ENCODE assay signal across 1 worm cellular context in genomic region chrV:9930612-9931065, ce11.
TF ChIP-seq lines count a peak whose summit lies in the region.

Gene rmh-2, minus strand, starts transcription at chrV:9930775.
Gene suds-3, plus strand, starts transcription at chrV:9931015.

TF ChIP-seq in whole organism, L1 larva, 84 proteins besides CTCF, POLR2A, EP300 and RAD21 (continued from another document):
- TF ChIP-seq unc-98 (GFP tag; IDR thresholded peaks at IDR 0.05; lab: Robert Waterston, UW) (no peak), sox-4 (tag; optimal IDR thresholded peaks at IDR 0.05; lab: Kevin White, UChicago) (no peak), nhr-20 (tag; optimal IDR thresholded peaks at IDR 0.05; lab: Kevin White, UChicago) (peak; percentile 31), lin-14 (GFP tag; optimal IDR thresholded peaks at IDR 0.05; lab: Kevin White, UChicago) (no peak), fkh-10 (GFP tag; optimal IDR thresholded peaks at IDR 0.05; lab: Kevin White, UChicago) (no peak), irx-1 (tag; optimal IDR thresholded peaks at IDR 0.05; lab: Kevin White, UChicago) (no peak), ceh-88 (GFP tag; IDR thresholded peaks at IDR 0.05; lab: Robert Waterston, UW) (no peak), pag-3 (tag; optimal IDR thresholded peaks at IDR 0.05; lab: Kevin White, UChicago; ENCODE audit: borderline replicate concordance, insufficient read depth) (no peak), hlh-4 (tag; optimal IDR thresholded peaks at IDR 0.05; lab: Kevin White, UChicago) (no peak), snu-23 (GFP tag; optimal IDR thresholded peaks at IDR 0.05; lab: Kevin White, UChicago) (no peak), F16B12.6 (tag; optimal IDR thresholded peaks at IDR 0.05; lab: Kevin White, UChicago) (no peak), nhr-237 (tag; optimal IDR thresholded peaks at IDR 0.05; lab: Kevin White, UChicago) (no peak), isw-1 (GFP tag; IDR thresholded peaks at IDR 0.05; lab: Robert Waterston, UW) (no peak), swsn-7 (tag; optimal IDR thresholded peaks at IDR 0.05; lab: Kevin White, UChicago) (peak; percentile 20), egl-27 (tag; optimal IDR thresholded peaks at IDR 0.05; lab: Kevin White, UChicago) (no peak), efl-3 (GFP tag; optimal IDR thresholded peaks at IDR 0.05; lab: Kevin White, UChicago) (no peak), skn-1 (tag; optimal IDR thresholded peaks at IDR 0.05; lab: Kevin White, UChicago) (no peak), fos-1 (tag; optimal IDR thresholded peaks at IDR 0.05; lab: Kevin White, UChicago) (no peak), nhr-19 (GFP tag; conservative IDR thresholded peaks at IDR 0.05; lab: Robert Waterston, UW) (no peak), fkh-4 (tag; optimal IDR thresholded peaks at IDR 0.05; lab: Kevin White, UChicago; ENCODE audit: borderline replicate concordance) (no peak), ces-1 (GFP tag; optimal IDR thresholded peaks at IDR 0.05; lab: Kevin White, UChicago) (no peak), lir-3 (tag; optimal IDR thresholded peaks at IDR 0.05; lab: Kevin White, UChicago; ENCODE audit: poor library complexity) (no peak), aha-1 (tag; optimal IDR thresholded peaks at IDR 0.05; lab: Kevin White, UChicago) (no peak), mep-1 (tag; optimal IDR thresholded peaks at IDR 0.05; lab: Kevin White, UChicago) (no peak), nhr-28 (tag; optimal IDR thresholded peaks at IDR 0.05; lab: Kevin White, UChicago) (no peak), ztf-4 (tag; optimal IDR thresholded peaks at IDR 0.05; lab: Kevin White, UChicago) (no peak), tlp-1 (tag; optimal IDR thresholded peaks at IDR 0.05; lab: Kevin White, UChicago) (no peak), lin-35 (GFP tag; optimal IDR thresholded peaks at IDR 0.05; lab: Kevin White, UChicago) (peak; percentile 69 to 92), efl-1 (optimal IDR thresholded peaks at IDR 0.05; lab: Kevin White, UChicago) (peak; percentile 60 to 85), efl-1 (GFP tag; optimal IDR thresholded peaks at IDR 0.05 in 1 of 2; lab: Kevin White, UChicago) (peak; percentile 78 to 98), hpl-2 (GFP tag; optimal IDR thresholded peaks at IDR 0.05; lab: Kevin White, UChicago) (no peak), alr-1 (tag; optimal IDR thresholded peaks at IDR 0.05; lab: Kevin White, UChicago; ENCODE audit: borderline replicate concordance) (no peak), ets-5 (GFP tag; IDR thresholded peaks at IDR 0.05; lab: Robert Waterston, UW) (no peak), nhr-76 (tag; optimal IDR thresholded peaks at IDR 0.05; lab: Kevin White, UChicago) (no peak), dpl-1 (GFP tag; optimal IDR thresholded peaks at IDR 0.05; lab: Kevin White, UChicago) (peak; percentile 72 to 87 (median 82)), lin-39 (tag; optimal IDR thresholded peaks at IDR 0.05; lab: Kevin White, UChicago) (no peak), pqm-1 (tag; optimal IDR thresholded peaks at IDR 0.05; lab: Kevin White, UChicago) (no peak), lsy-2 (tag; optimal IDR thresholded peaks at IDR 0.05; lab: Kevin White, UChicago) (peak in 1 of 2 experiments; percentile 69), hlh-17 (GFP tag; optimal IDR thresholded peaks at IDR 0.05; lab: Kevin White, UChicago; ENCODE audit: borderline replicate concordance) (no peak), lin-13 (GFP tag; optimal IDR thresholded peaks at IDR 0.05; lab: Kevin White, UChicago) (no peak), mef-2 (tag; optimal IDR thresholded peaks at IDR 0.05; lab: Kevin White, UChicago) (no peak), elt-3 (tag; optimal IDR thresholded peaks at IDR 0.05; lab: Kevin White, UChicago) (no peak), jun-1 (tag; optimal IDR thresholded peaks at IDR 0.05; lab: Kevin White, UChicago) (no peak), egl-13 (tag; optimal IDR thresholded peaks at IDR 0.05; lab: Kevin White, UChicago) (no peak), zip-4 (GFP tag; optimal IDR thresholded peaks at IDR 0.05; lab: Kevin White, UChicago) (no peak), C16A3.4 (tag; optimal IDR thresholded peaks at IDR 0.05; lab: Kevin White, UChicago) (peak; percentile 53), ztf-11 (tag; optimal IDR thresholded peaks at IDR 0.05; lab: Kevin White, UChicago) (no peak), nhr-71 (tag; optimal IDR thresholded peaks at IDR 0.05; lab: Kevin White, UChicago) (peak; percentile 50), nhr-47 (tag; optimal IDR thresholded peaks at IDR 0.05; lab: Kevin White, UChicago) (no peak), dsc-1 (tag; optimal IDR thresholded peaks at IDR 0.05; lab: Kevin White, UChicago) (peak; percentile 11), ceh-63 (GFP tag; optimal IDR thresholded peaks at IDR 0.05; lab: Kevin White, UChicago) (no peak), tbx-2 (tag; optimal IDR thresholded peaks at IDR 0.05; lab: Kevin White, UChicago) (no peak), aly-2 (tag; optimal IDR thresholded peaks at IDR 0.05; lab: Kevin White, UChicago) (no peak), nhr-85 (tag; lab: Kevin White, UChicago) (no peak), mab-9 (GFP tag; IDR thresholded peaks at IDR 0.05; lab: Robert Waterston, UW) (no peak), ceh-8 (GFP tag; optimal IDR thresholded peaks at IDR 0.05; lab: Kevin White, UChicago) (no peak), unc-86 (tag; optimal IDR thresholded peaks at IDR 0.05; lab: Kevin White, UChicago) (no peak), mdl-1 (tag; optimal IDR thresholded peaks at IDR 0.05; lab: Kevin White, UChicago) (peak in 1 of 2 experiments; percentile 16), nhr-90 (tag; optimal IDR thresholded peaks at IDR 0.05; lab: Kevin White, UChicago; ENCODE audit: poor library complexity) (peak; percentile 7), unc-30 (tag; optimal IDR thresholded peaks at IDR 0.05; lab: Kevin White, UChicago) (no peak), nhr-11 (tag; optimal IDR thresholded peaks at IDR 0.05; lab: Kevin White, UChicago) (no peak), blmp-1 (tag; optimal IDR thresholded peaks at IDR 0.05; lab: Kevin White, UChicago) (peak; percentile 1), pax-3 (tag; optimal IDR thresholded peaks at IDR 0.05; lab: Kevin White, UChicago) (no peak), ceh-90 (tag; optimal IDR thresholded peaks at IDR 0.05; lab: Kevin White, UChicago) (no peak), nhr-84 (tag; optimal IDR thresholded peaks at IDR 0.05; lab: Kevin White, UChicago) (no peak), lin-15B (tag; optimal IDR thresholded peaks at IDR 0.05; lab: Kevin White, UChicago) (peak; percentile 39)
TF ChIP-seq in whole organism, L1 larva: peak in this region for 17.
